Worm (Caenorhabditis elegans): ENCODE data around the gene col-40.

DNA sequence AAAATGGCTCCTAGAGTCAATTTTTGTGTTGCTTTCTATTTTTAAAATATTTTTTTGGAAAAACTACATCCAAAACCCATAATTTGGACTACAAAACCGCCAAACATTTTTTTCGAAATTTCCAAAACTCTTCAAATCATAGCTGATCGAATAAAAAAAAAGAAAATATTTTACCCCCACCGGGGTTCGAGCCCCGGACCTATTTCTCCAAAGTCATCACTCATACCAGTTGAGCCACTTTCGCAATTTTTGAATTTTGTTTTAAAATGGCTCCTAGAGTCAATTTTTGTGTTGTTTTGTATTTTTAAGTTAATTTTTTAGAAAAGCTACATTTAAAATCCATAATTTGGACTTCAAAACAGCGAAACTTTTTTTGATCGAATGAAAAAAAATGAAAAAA is 21.2 kb downstream of the col-40 start:
- TF ChIP-seq nhr-85 (tag): no peak
- TF ChIP-seq lsy-2 (tag; optimal IDR thresholded peaks at IDR 0.05): no peak
